Worm (Caenorhabditis elegans) whole organism, early embryonic: ENCODE measurements around the gene clec-233.

ENCODE experiments used
- aly-1 ChIP-seq: sonication (generic microtip); optimal IDR thresholded peaks from 2 replicates; lab custom pipeline; 2016; ENCODE audit warnings: missing genetic modification characterization, missing compliant biosample characterization
- ama-1 ChIP-seq: fragments of 150-350 bp; optimal IDR thresholded peaks from 2 replicates; lab custom pipeline; 2014
- ceh-13 ChIP-seq: fragments of 200-800 bp; sonication (Bioruptor generic); optimal IDR thresholded peaks from 2 replicates; lab custom pipeline; 2018; ENCODE audit warnings: mild to moderate bottlenecking, missing genetic modification characterization, missing compliant biosample characterization
- ceh-36 ChIP-seq: sonication (generic microtip); optimal IDR thresholded peaks from 2 replicates; lab custom pipeline; 2016; ENCODE audit warnings: missing genetic modification characterization, inconsistent platforms, missing compliant biosample characterization
- flt-1 ChIP-seq: fragments of 200-800 bp; sonication (Bioruptor generic); IDR thresholded peaks from 2 replicates; pipeline ENCODE4 v1.3.6; 2022; ENCODE audit warnings: missing genetic modification characterization, missing compliant biosample characterization
- hmg-4 ChIP-seq: fragments of 200-800 bp; sonication (Bioruptor generic); optimal IDR thresholded peaks from 2 replicates; lab custom pipeline; 2018; ENCODE audit warnings: mild to moderate bottlenecking, missing genetic modification characterization, missing compliant biosample characterization
- scrt-1 ChIP-seq: fragments of 200-800 bp; sonication (Bioruptor generic); IDR thresholded peaks from 2 replicates; pipeline ENCODE4 v1.3.6; 2022; ENCODE audit warnings: missing genetic modification characterization, missing compliant biosample characterization
- sea-1 ChIP-seq: fragments of 200-800 bp; sonication (Bioruptor generic); conservative IDR thresholded peaks from 2 replicates; pipeline ENCODE4 v1.3.6; 2022; ENCODE audit warnings: missing genetic modification characterization, missing compliant biosample characterization
- tbx-37 ChIP-seq: fragments of 200-800 bp; sonication (Bioruptor generic); conservative IDR thresholded peaks from 2 replicates; pipeline ENCODE4 v1.3.6; 2022; ENCODE audit warnings: missing genetic modification reagents, missing genetic modification characterization, missing compliant biosample characterization

DNA sequence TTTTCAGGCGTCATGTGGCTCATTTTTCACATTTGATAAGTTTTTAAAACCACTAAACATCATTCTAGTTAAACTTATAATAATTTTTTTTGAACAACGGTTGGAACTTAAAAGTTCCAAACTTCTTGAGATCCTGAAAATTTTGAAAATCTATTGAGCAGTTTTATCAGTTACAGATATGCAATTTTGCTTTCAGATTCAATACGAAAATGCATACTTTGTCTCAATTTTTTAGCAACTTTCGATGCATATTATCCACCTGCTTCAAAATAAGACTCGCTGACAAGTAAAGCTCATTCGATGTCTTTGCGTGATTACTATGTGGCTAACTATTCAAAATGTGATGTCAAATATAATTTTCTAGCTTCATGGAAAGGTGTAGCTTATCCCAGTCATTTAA, 12.9 kb downstream of the clec-233 start, which contains the start of gene srh-95:
- no peak for TF ChIP-seq ama-1 (lab: Kevin White, UChicago)
- TF ChIP-seq aly-1 (tag; lab: Kevin White, UChicago), result no peak
- no peak for TF ChIP-seq sea-1
- TF ChIP-seq hmg-4 (GFP tag; lab: Kevin White, UChicago), result no peak
- no peak for TF ChIP-seq ceh-13 (GFP tag; lab: Kevin White, UChicago)
- no peak for TF ChIP-seq ceh-36 (tag; lab: Kevin White, UChicago)
- TF ChIP-seq scrt-1, result no peak
- no peak for TF ChIP-seq tbx-37 (GFP tag; lab: Robert Waterston, UW)
- no peak for TF ChIP-seq flt-1 (GFP tag; lab: Robert Waterston, UW)
